Fruit fly (Drosophila melanogaster) whole organism, embryonic: ENCODE measurements around the gene CG13605.

ENCODE experiments used
- CG10209 ChIP-seq: fragments of 200-800 bp; sonication (Bioruptor generic); optimal IDR thresholded peaks from 3 replicates; lab custom pipeline; 2017; ENCODE audit warnings: missing biosample characterization, mild to moderate bottlenecking, missing genetic modification characterization, missing genetic modification reagents
- CG10321 ChIP-seq: fragments of 200-800 bp; sonication (Bioruptor generic); IDR thresholded peaks from 2 replicates; pipeline ENCODE4 v1.3.6; 2022; ENCODE audit warnings: missing biosample characterization, missing genetic modification characterization
- CG10366 ChIP-seq: fragments of 200-800 bp; sonication (Bioruptor generic); IDR thresholded peaks from 2 replicates; pipeline ENCODE4 v1.3.6; 2022; ENCODE audit warnings: missing biosample characterization, missing genetic modification characterization
- CG11085 ChIP-seq: fragments of 200-800 bp; sonication (Bioruptor generic); IDR thresholded peaks from 2 replicates; pipeline ENCODE4 v1.3.6; 2022; ENCODE audit warnings: missing biosample characterization, missing genetic modification characterization
- CG11560 ChIP-seq: fragments of 200-800 bp; sonication (Bioruptor generic); IDR thresholded peaks from 3 replicates; pipeline ENCODE4 v1.3.6; 2022; ENCODE audit warnings: missing biosample characterization, missing genetic modification characterization
- CG11695 ChIP-seq: fragments of 200-800 bp; sonication (Bioruptor generic); IDR thresholded peaks from 3 replicates; pipeline ENCODE4 v1.3.6; 2022; ENCODE audit warnings: missing biosample characterization, missing genetic modification characterization
- CG11696 ChIP-seq: fragments of 200-800 bp; sonication (Bioruptor generic); IDR thresholded peaks from 2 replicates; pipeline ENCODE4 v1.3.6; 2022; ENCODE audit warnings: missing biosample characterization, missing genetic modification characterization
- CG12744 ChIP-seq: fragments of 200-800 bp; sonication (Bioruptor generic); optimal IDR thresholded peaks from 2 replicates; lab custom pipeline; 2016; ENCODE audit warnings: missing biosample characterization, missing genetic modification characterization
- CG13123 ChIP-seq: fragments of 200-800 bp; sonication (Bioruptor generic); optimal IDR thresholded peaks from 2 replicates; lab custom pipeline; 2016; ENCODE audit warnings: missing biosample characterization, missing genetic modification characterization
- CG13287 ChIP-seq: fragments of 200-800 bp; sonication (Bioruptor generic); IDR thresholded peaks from 2 replicates; pipeline ENCODE4 v1.3.6; 2022; ENCODE audit warnings: missing biosample characterization, missing genetic modification characterization; ENCODE audit not compliant: partially characterized antibody
- CG13894 ChIP-seq: fragments of 200-800 bp; sonication (Bioruptor generic); optimal IDR thresholded peaks from 3 replicates; lab custom pipeline; 2018; ENCODE audit warnings: missing biosample characterization, mild to moderate bottlenecking, missing genetic modification characterization, moderate library complexity
- CG14860 ChIP-seq: fragments of 200-800 bp; sonication (Bioruptor generic); IDR thresholded peaks from 3 replicates; pipeline ENCODE4 v1.3.6; 2022; ENCODE audit warnings: missing biosample characterization, missing genetic modification characterization; ENCODE audit not compliant: partially characterized antibody
- CG16863 ChIP-seq: fragments of 200-800 bp; sonication (Bioruptor generic); optimal IDR thresholded peaks from 3 replicates; lab custom pipeline; 2016; ENCODE audit warnings: missing biosample characterization, missing genetic modification characterization
- CG17612 ChIP-seq: fragments of 200-800 bp; sonication (Bioruptor generic); IDR thresholded peaks from 2 replicates; pipeline ENCODE4 v1.3.6; 2022; ENCODE audit warnings: missing biosample characterization, missing genetic modification characterization
- CG18011 ChIP-seq: fragments of 200-800 bp; sonication (Bioruptor generic); optimal IDR thresholded peaks from 2 replicates; lab custom pipeline; 2017; ENCODE audit warnings: missing biosample characterization, missing genetic modification characterization, mild to moderate bottlenecking, moderate library complexity, missing genotype
- CG18619 ChIP-seq: fragments of 200-800 bp; sonication (Bioruptor generic); optimal IDR thresholded peaks from 3 replicates; lab custom pipeline; 2017; ENCODE audit warnings: missing biosample characterization, mild to moderate bottlenecking, missing genetic modification characterization
- CG32767 ChIP-seq: fragments of 200-800 bp; sonication (Bioruptor generic); IDR thresholded peaks from 2 replicates; pipeline ENCODE4 v1.3.6; 2022; ENCODE audit warnings: missing biosample characterization, missing genetic modification characterization
- CG34224 ChIP-seq: fragments of 200-800 bp; sonication (Bioruptor generic); IDR thresholded peaks from 3 replicates; pipeline ENCODE4 v1.3.6; 2022; ENCODE audit warnings: missing biosample characterization, missing genetic modification characterization; ENCODE audit not compliant: partially characterized antibody
- CG4820 ChIP-seq: fragments of 200-800 bp; sonication (Bioruptor generic); optimal IDR thresholded peaks from 3 replicates; lab custom pipeline; 2016; ENCODE audit warnings: missing biosample characterization, missing genetic modification characterization
- CG6272 ChIP-seq: fragments of 200-800 bp; sonication (Bioruptor generic); IDR thresholded peaks from 2 replicates; pipeline ENCODE4 v1.3.6; 2022; ENCODE audit warnings: missing biosample characterization, missing genetic modification characterization
- CG6683 ChIP-seq: fragments of 200-800 bp; sonication (Bioruptor generic); optimal IDR thresholded peaks from 2 replicates; lab custom pipeline; 2017; ENCODE audit warnings: missing biosample characterization, mild to moderate bottlenecking, missing genetic modification characterization, missing genetic modification reagents
- CG6689 ChIP-seq: fragments of 200-800 bp; sonication (Bioruptor generic); IDR thresholded peaks from 2 replicates; pipeline ENCODE4 v1.3.6; 2022; ENCODE audit warnings: missing biosample characterization, missing genetic modification characterization
- CG7745 ChIP-seq: fragments of 200-800 bp; sonication (Bioruptor generic); optimal IDR thresholded peaks from 2 replicates; lab custom pipeline; 2018; ENCODE audit warnings: missing biosample characterization, mild to moderate bottlenecking, missing genetic modification characterization, moderate library complexity
- CG8281 ChIP-seq: fragments of 200-800 bp; sonication (Bioruptor generic); optimal IDR thresholded peaks from 2 replicates; lab custom pipeline; 2018; ENCODE audit warnings: missing biosample characterization, mild to moderate bottlenecking, missing genetic modification characterization, moderate library complexity
- CG9797 ChIP-seq: fragments of 200-800 bp; sonication (Bioruptor generic); optimal IDR thresholded peaks from 3 replicates; lab custom pipeline; 2018; ENCODE audit warnings: missing biosample characterization, mild to moderate bottlenecking, missing genetic modification characterization
- Dek ChIP-seq: fragments of 200-800 bp; sonication (Bioruptor generic); optimal IDR thresholded peaks from 3 replicates; lab custom pipeline; 2019; ENCODE audit warnings: missing biosample characterization, mild to moderate bottlenecking, missing genetic modification characterization, moderate library complexity
- Dp ChIP-seq: fragments of 200-800 bp; sonication (Bioruptor generic); optimal IDR thresholded peaks from 2 replicates; lab custom pipeline; 2018; ENCODE audit warnings: missing biosample characterization, mild to moderate bottlenecking, missing genetic modification characterization, moderate library complexity
- HmgD ChIP-seq: fragments of 200-800 bp; sonication (Bioruptor generic); optimal IDR thresholded peaks from 3 replicates; lab custom pipeline; 2016; ENCODE audit warnings: missing biosample characterization, missing genetic modification characterization
- HmgZ ChIP-seq: fragments of 200-800 bp; sonication (Bioruptor generic); optimal IDR thresholded peaks from 2 replicates; lab custom pipeline; 2018; ENCODE audit warnings: missing biosample characterization, mild to moderate bottlenecking, missing genetic modification characterization
- Hmx ChIP-seq: fragments of 200-800 bp; sonication (Bioruptor generic); optimal IDR thresholded peaks from 2 replicates; lab custom pipeline; 2016; ENCODE audit warnings: missing biosample characterization, missing genetic modification characterization
- Hr39 ChIP-seq: fragments of >200 bp; optimal IDR thresholded peaks from 2 replicates; lab custom pipeline; 2017
- MESR4 ChIP-seq: fragments of 200-800 bp; sonication (Bioruptor generic); optimal IDR thresholded peaks from 2 replicates; lab custom pipeline; 2018; ENCODE audit warnings: missing biosample characterization, mild to moderate bottlenecking, missing genetic modification characterization, moderate library complexity
- MTF-1 ChIP-seq: fragments of 200-800 bp; sonication (Bioruptor generic); optimal IDR thresholded peaks from 2 replicates; lab custom pipeline; 2018; ENCODE audit warnings: missing biosample characterization, mild to moderate bottlenecking, missing genetic modification characterization, borderline replicate concordance
- Mes4 ChIP-seq: fragments of 200-800 bp; sonication (Bioruptor generic); optimal IDR thresholded peaks from 2 replicates; lab custom pipeline; 2016; ENCODE audit warnings: missing biosample characterization, missing genetic modification characterization
- Opbp ChIP-seq: fragments of 200-800 bp; sonication (Bioruptor generic); IDR thresholded peaks from 3 replicates; pipeline ENCODE4 v1.3.6; 2022; ENCODE audit warnings: missing biosample characterization, missing genetic modification characterization; ENCODE audit not compliant: partially characterized antibody
- Spps ChIP-seq: fragments of 200-800 bp; sonication (Bioruptor generic); optimal IDR thresholded peaks from 2 replicates; lab custom pipeline; 2018; ENCODE audit warnings: missing biosample characterization, mild to moderate bottlenecking, missing genetic modification characterization
- ase ChIP-seq: fragments of 200-800 bp; sonication (Bioruptor generic); IDR thresholded peaks from 3 replicates; pipeline ENCODE4 v1.3.6; 2022; ENCODE audit warnings: missing biosample characterization, missing genetic modification characterization
- caup ChIP-seq: fragments of 200-800 bp; sonication (Bioruptor generic); optimal IDR thresholded peaks from 3 replicates; lab custom pipeline; 2017; ENCODE audit warnings: missing biosample characterization, mild to moderate bottlenecking, missing genetic modification characterization, moderate library complexity; ENCODE audit not compliant: severe bottlenecking
- chm ChIP-seq: fragments of 200-800 bp; sonication (Bioruptor generic); IDR thresholded peaks from 2 replicates; pipeline ENCODE4 v1.3.6; 2022; ENCODE audit warnings: missing biosample characterization, missing genetic modification characterization
- da ChIP-seq: fragments of 200-800 bp; sonication (Bioruptor generic); optimal IDR thresholded peaks from 2 replicates; lab custom pipeline; 2016; ENCODE audit warnings: missing biosample characterization, missing genetic modification characterization
- gt ChIP-seq: fragments of 200-800 bp; sonication (Bioruptor generic); IDR thresholded peaks from 2 replicates; pipeline ENCODE4 v1.3.6; 2022; ENCODE audit warnings: missing biosample characterization, missing genetic modification characterization
- hth ChIP-seq: fragments of >200 bp; optimal IDR thresholded peaks from 2 replicates; lab custom pipeline; 2017; ENCODE audit warnings: inconsistent platforms
- odd ChIP-seq: fragments of 200-800 bp; sonication (Bioruptor generic); optimal IDR thresholded peaks from 2 replicates; lab custom pipeline; 2017; ENCODE audit warnings: missing biosample characterization, mild to moderate bottlenecking, missing genetic modification characterization
- psq ChIP-seq: fragments of 200-800 bp; sonication (Bioruptor generic); optimal IDR thresholded peaks from 2 replicates; lab custom pipeline; 2017; ENCODE audit warnings: missing biosample characterization, missing genetic modification characterization
- schlank ChIP-seq: fragments of 200-800 bp; sonication (Bioruptor generic); optimal IDR thresholded peaks from 2 replicates; lab custom pipeline; 2018; ENCODE audit warnings: missing biosample characterization, mild to moderate bottlenecking, missing genetic modification characterization
- scrt ChIP-seq: fragments of 200-800 bp; sonication (Bioruptor generic); optimal IDR thresholded peaks from 2 replicates; lab custom pipeline; 2018; ENCODE audit warnings: missing biosample characterization, mild to moderate bottlenecking, missing genetic modification characterization, moderate library complexity
- slp2 ChIP-seq: fragments of 200-800 bp; sonication (Bioruptor generic); optimal IDR thresholded peaks from 2 replicates; lab custom pipeline; 2016; ENCODE audit warnings: missing biosample characterization, missing genetic modification characterization
- tgo ChIP-seq: fragments of 200-800 bp; sonication (Bioruptor generic); IDR thresholded peaks from 3 replicates; pipeline ENCODE4 v1.3.6; 2022; ENCODE audit warnings: missing biosample characterization, missing genetic modification characterization
- tll ChIP-seq, 2 experiments: fragments of 200-800 bp in 1 of 2; fragments of >200 bp in 1 of 2; sonication (Bioruptor generic) in 1 of 2; optimal IDR thresholded peaks; 2 replicates each; lab custom pipeline; 2017 to 2019; ENCODE audit warnings: missing biosample characterization in 2 of 2, missing genetic modification characterization in 2 of 2, mild to moderate bottlenecking in 1 of 2, moderate library complexity in 1 of 2
- trem ChIP-seq: fragments of 200-800 bp; optimal IDR thresholded peaks from 3 replicates; lab custom pipeline; 2019; ENCODE audit warnings: missing biosample characterization, mild to moderate bottlenecking, missing genetic modification characterization, moderate library complexity

Gene CG13605

dm6 chr3R:24141013-24141592, 28.9 kb upstream of the CG13605 start, which contains the start of gene Kal1 (continued):
- TF ChIP-seq CG18011 (GFP tag; lab: Kevin White, UChicago), result peak; percentile 55
- peak; percentile 91 for TF ChIP-seq CG10209
- no peak for TF ChIP-seq hth (lab: Kevin White, UChicago)
- TF ChIP-seq trem (tag; lab: Kevin White, UChicago), result peak; percentile 93
- peak; percentile 60; the same call in 1 of the 2 replicates for TF ChIP-seq gt
- no peak for TF ChIP-seq Hmx
- TF ChIP-seq CG11560 (tag; lab: Robert Waterston, UW), result peak; percentile 72; the same call in 2 of the 3 replicates
- TF ChIP-seq MTF-1 (GFP tag; lab: Kevin White, UChicago), result peak; percentile 78
- TF ChIP-seq tgo (GFP tag; lab: Robert Waterston, UW), result peak; percentile 93
- peak; percentile 81 for TF ChIP-seq HmgZ
- peak; percentile 89 for TF ChIP-seq CG6272 (GFP tag; lab: Robert Waterston, UW)
- TF ChIP-seq CG6683 (GFP tag; lab: Kevin White, UChicago), result peak; percentile 85
- TF ChIP-seq scrt, result peak; percentile 82
- no peak for TF ChIP-seq Opbp (GFP tag; lab: Robert Waterston, UW)
- no peak for TF ChIP-seq HmgD
- no peak for TF ChIP-seq Hr39 (lab: Kevin White, UChicago)
- 0 out of 3 replicates have a peak, but pooled peaks have one; percentile 40 for TF ChIP-seq CG14860 (GFP tag; lab: Robert Waterston, UW)
- peak; percentile 32 for TF ChIP-seq CG7745 (tag; lab: Kevin White, UChicago)
- no peak for TF ChIP-seq slp2 (GFP tag; lab: Kevin White, UChicago)
- TF ChIP-seq CG10321 (GFP tag; lab: Robert Waterston, UW), result peak; percentile 55; the same call in 1 of the 2 replicates
- peak; percentile 46 for TF ChIP-seq schlank (tag; lab: Kevin White, UChicago)
- no peak for TF ChIP-seq da (GFP tag; lab: Kevin White, UChicago)
- TF ChIP-seq CG12744 (GFP tag; lab: Kevin White, UChicago), result no peak
- peak; percentile 94 for TF ChIP-seq Spps (tag; lab: Kevin White, UChicago)
- TF ChIP-seq CG4820 (GFP tag; lab: Kevin White, UChicago), result peak; percentile 88
- peak; percentile 94 for TF ChIP-seq odd (GFP tag; lab: Kevin White, UChicago)
- TF ChIP-seq tll (GFP tag; optimal IDR thresholded peaks at IDR 0.05; lab: Kevin White, UChicago), result no peak
- TF ChIP-seq Dp (GFP tag; lab: Kevin White, UChicago), result no peak
- TF ChIP-seq CG18619, result peak; percentile 81
- peak; percentile 61 for TF ChIP-seq Dek
- TF ChIP-seq CG13894, result no peak
- peak; percentile 46 for TF ChIP-seq CG9797 (GFP tag; lab: Kevin White, UChicago)
- TF ChIP-seq CG17612 (GFP tag; lab: Robert Waterston, UW), result peak; percentile 44; the same call in 1 of the 2 replicates
- peak; percentile 86 for TF ChIP-seq ase (GFP tag; lab: Robert Waterston, UW)
- peak; percentile 91 for TF ChIP-seq CG6689 (GFP tag; lab: Robert Waterston, UW)
- TF ChIP-seq chm (GFP tag; lab: Robert Waterston, UW), result peak; percentile 95
- TF ChIP-seq MESR4, result peak; percentile 35
- peak; percentile 72 for TF ChIP-seq CG13123 (GFP tag; lab: Kevin White, UChicago)
- peak; percentile 45 for TF ChIP-seq CG16863 (GFP tag; lab: Kevin White, UChicago)
- TF ChIP-seq CG34224 (GFP tag; lab: Robert Waterston, UW), result no peak
- TF ChIP-seq Mes4 (GFP tag; lab: Kevin White, UChicago), result no peak
- TF ChIP-seq CG11085, result 0 out of 2 replicates have a peak, but pooled peaks have one; percentile 39
- TF ChIP-seq CG8281 (tag; lab: Kevin White, UChicago), result peak; percentile 70
- peak; percentile 45 for TF ChIP-seq psq (GFP tag; lab: Kevin White, UChicago)
- TF ChIP-seq CG13287 (GFP tag; lab: Robert Waterston, UW), result peak; percentile 23; the same call in 1 of the 2 replicates
- TF ChIP-seq CG32767, result peak; percentile 95
- peak; percentile 47 for TF ChIP-seq CG11696
- TF ChIP-seq CG11695 (GFP tag; lab: Robert Waterston, UW), result peak; percentile 95
- TF ChIP-seq CG10366 (GFP tag; lab: Robert Waterston, UW), result peak; percentile 92
- peak; percentile 81 for TF ChIP-seq caup (GFP tag; lab: Kevin White, UChicago)
